Worm (Caenorhabditis elegans) whole organism, mixed stage, embryonic: ENCODE results near the gene ceh-76.

Source experiments
- M03D4.4 ChIP-seq: sonication (generic microtip); optimal IDR thresholded peaks from 2 replicates; lab custom pipeline; 2017; ENCODE audit warnings: mild to moderate bottlenecking, missing genetic modification characterization, missing compliant biosample characterization
- bed-3 ChIP-seq: fragments of 200-800 bp; sonication (Bioruptor generic); optimal IDR thresholded peaks from 3 replicates; lab custom pipeline; 2018; ENCODE audit warnings: mild to moderate bottlenecking, missing genetic modification characterization, moderate library complexity, missing compliant biosample characterization
- blmp-1 ChIP-seq: fragments of 150-350 bp; optimal IDR thresholded peaks from 2 replicates; lab custom pipeline; 2014; ENCODE audit warnings: missing biosample characterization, missing genetic modification characterization
- ceh-39 ChIP-seq: fragments of 150-350 bp; optimal IDR thresholded peaks from 2 replicates; lab custom pipeline; 2014; ENCODE audit warnings: missing biosample characterization, missing genetic modification characterization
- ceh-43 ChIP-seq: fragments of 200-800 bp; sonication (Bioruptor generic); optimal IDR thresholded peaks from 2 replicates; lab custom pipeline; 2018; ENCODE audit warnings: mild to moderate bottlenecking, missing genetic modification characterization, moderate library complexity, missing compliant biosample characterization
- ces-1 ChIP-seq: fragments of 150-350 bp; optimal IDR thresholded peaks from 2 replicates; lab custom pipeline; 2014; ENCODE audit warnings: missing biosample characterization, missing genetic modification reagents, missing genetic modification characterization
- elt-1 ChIP-seq: sonication (generic microtip); optimal IDR thresholded peaks from 2 replicates; lab custom pipeline; 2017; ENCODE audit warnings: missing genetic modification characterization, mild to moderate bottlenecking, missing compliant biosample characterization, antibody characterized with exemption, moderate library complexity, borderline replicate concordance; ENCODE audit not compliant: insufficient read depth
- elt-3 ChIP-seq: fragments of 150-350 bp; optimal IDR thresholded peaks from 2 replicates; lab custom pipeline; 2014; ENCODE audit warnings: missing biosample characterization, missing genetic modification characterization
- flh-1 ChIP-seq: fragments of 200-800 bp; sonication (Bioruptor generic); optimal IDR thresholded peaks from 2 replicates; lab custom pipeline; 2018; ENCODE audit warnings: mild to moderate bottlenecking, missing genetic modification characterization, moderate library complexity, missing compliant biosample characterization
- ham-2 ChIP-seq: fragments of 200-800 bp; sonication (Bioruptor generic); optimal IDR thresholded peaks from 2 replicates; lab custom pipeline; 2018; ENCODE audit warnings: mild to moderate bottlenecking, missing genetic modification characterization, missing compliant biosample characterization
- lin-13 ChIP-seq: fragments of 150-350 bp; optimal IDR thresholded peaks from 2 replicates; lab custom pipeline; 2014; ENCODE audit warnings: missing biosample characterization, missing genetic modification characterization
- lin-32 ChIP-seq: fragments of 200-800 bp; sonication (Bioruptor generic); optimal IDR thresholded peaks from 2 replicates; lab custom pipeline; 2018; ENCODE audit warnings: mild to moderate bottlenecking, missing genetic modification characterization, missing compliant biosample characterization
- lsy-2 ChIP-seq: fragments of 150-350 bp; optimal IDR thresholded peaks from 2 replicates; lab custom pipeline; 2014; ENCODE audit warnings: missing biosample characterization, missing genetic modification characterization
- mab-5 ChIP-seq: fragments of 150-350 bp; optimal IDR thresholded peaks from 2 replicates; lab custom pipeline; 2014; ENCODE audit warnings: missing biosample characterization, missing genetic modification characterization
- mep-1 ChIP-seq: fragments of 150-350 bp; optimal IDR thresholded peaks from 2 replicates; lab custom pipeline; 2017; ENCODE audit warnings: missing biosample characterization, missing genetic modification reagents, missing genetic modification characterization, inconsistent platforms
- mls-2 ChIP-seq: sonication (generic microtip); optimal IDR thresholded peaks from 2 replicates; lab custom pipeline; 2016; ENCODE audit warnings: mild to moderate bottlenecking, missing genetic modification characterization, moderate library complexity, missing compliant biosample characterization
- nhr-12 ChIP-seq: fragments of 150-350 bp; optimal IDR thresholded peaks from 2 replicates; lab custom pipeline; 2014; ENCODE audit warnings: missing biosample characterization, missing genetic modification characterization
- nhr-2 ChIP-seq: fragments of 150-350 bp; optimal IDR thresholded peaks from 2 replicates; lab custom pipeline; 2014; ENCODE audit warnings: missing biosample characterization, missing genetic modification characterization
- nhr-237 ChIP-seq: fragments of 150-350 bp; optimal IDR thresholded peaks from 2 replicates; lab custom pipeline; 2014; ENCODE audit warnings: missing biosample characterization, missing genetic modification characterization
- nhr-28 ChIP-seq: fragments of 150-350 bp; optimal IDR thresholded peaks from 2 replicates; lab custom pipeline; 2014; ENCODE audit warnings: missing biosample characterization, missing genetic modification characterization
- nhr-76 ChIP-seq: sonication (generic microtip); optimal IDR thresholded peaks from 2 replicates; lab custom pipeline; 2017; ENCODE audit warnings: missing biosample characterization, missing genetic modification characterization
- snpc-4 ChIP-seq: fragments of 150-350 bp; optimal IDR thresholded peaks from 2 replicates; lab custom pipeline; 2014; ENCODE audit warnings: missing biosample characterization, missing genetic modification characterization
- sptf-1 ChIP-seq: sonication (generic microtip); optimal IDR thresholded peaks from 2 replicates; lab custom pipeline; 2017; ENCODE audit warnings: mild to moderate bottlenecking, missing genetic modification characterization, moderate library complexity, missing compliant biosample characterization
- tbx-8 ChIP-seq: fragments of 200-800 bp; sonication (Bioruptor generic); optimal IDR thresholded peaks from 2 replicates; lab custom pipeline; 2018; ENCODE audit warnings: mild to moderate bottlenecking, missing genetic modification characterization, moderate library complexity, missing compliant biosample characterization
- unc-120 ChIP-seq: sonication (generic microtip); optimal IDR thresholded peaks from 2 replicates; lab custom pipeline; 2017; ENCODE audit warnings: missing genetic modification characterization, missing compliant biosample characterization; ENCODE audit not compliant: poor library complexity, severe bottlenecking
- unc-39 ChIP-seq: fragments of 150-350 bp; optimal IDR thresholded peaks from 2 replicates; lab custom pipeline; 2014; ENCODE audit warnings: missing biosample characterization, missing genetic modification characterization
- unc-62 ChIP-seq: fragments of 150-350 bp; optimal IDR thresholded peaks from 2 replicates; lab custom pipeline; 2014; ENCODE audit warnings: missing biosample characterization, missing genetic modification reagents, missing genetic modification characterization
- ztf-11 ChIP-seq: fragments of 150-350 bp; optimal IDR thresholded peaks from 2 replicates; lab custom pipeline; 2014; ENCODE audit warnings: missing biosample characterization, missing genetic modification characterization

ceh-76 gene

ce11 chrV:7994570-7994969 lies at the start of gene ceh-76:
Gene ceh-76, minus strand, starts transcription at chrV:7994670.
- TF ChIP-seq nhr-2 (tag; lab: Kevin White, UChicago) (no peak), unc-120 (tag; lab: Kevin White, UChicago) (no peak), nhr-237 (tag; lab: Kevin White, UChicago) (no peak), ces-1 (GFP tag; lab: Kevin White, UChicago) (no peak), M03D4.4 (no peak)

- TF ChIP-seq elt-1 (tag; lab: Kevin White, UChicago) (peak; percentile 38), ceh-43 (GFP tag; lab: Kevin White, UChicago) (no peak), lin-32 (GFP tag; lab: Kevin White, UChicago) (no peak)
These were observed 49.2 kb upstream of the ceh-76 start for ce11 chrV:8043664-8044063.

- TF ChIP-seq elt-1 (tag; lab: Kevin White, UChicago) (no peak), ztf-11 (no peak), ceh-39 (tag; lab: Kevin White, UChicago) (no peak), ham-2 (GFP tag; lab: Kevin White, UChicago) (no peak)
These were observed 46.9 kb upstream of the ceh-76 start for ce11 chrV:8041336-8041868.

DNA sequence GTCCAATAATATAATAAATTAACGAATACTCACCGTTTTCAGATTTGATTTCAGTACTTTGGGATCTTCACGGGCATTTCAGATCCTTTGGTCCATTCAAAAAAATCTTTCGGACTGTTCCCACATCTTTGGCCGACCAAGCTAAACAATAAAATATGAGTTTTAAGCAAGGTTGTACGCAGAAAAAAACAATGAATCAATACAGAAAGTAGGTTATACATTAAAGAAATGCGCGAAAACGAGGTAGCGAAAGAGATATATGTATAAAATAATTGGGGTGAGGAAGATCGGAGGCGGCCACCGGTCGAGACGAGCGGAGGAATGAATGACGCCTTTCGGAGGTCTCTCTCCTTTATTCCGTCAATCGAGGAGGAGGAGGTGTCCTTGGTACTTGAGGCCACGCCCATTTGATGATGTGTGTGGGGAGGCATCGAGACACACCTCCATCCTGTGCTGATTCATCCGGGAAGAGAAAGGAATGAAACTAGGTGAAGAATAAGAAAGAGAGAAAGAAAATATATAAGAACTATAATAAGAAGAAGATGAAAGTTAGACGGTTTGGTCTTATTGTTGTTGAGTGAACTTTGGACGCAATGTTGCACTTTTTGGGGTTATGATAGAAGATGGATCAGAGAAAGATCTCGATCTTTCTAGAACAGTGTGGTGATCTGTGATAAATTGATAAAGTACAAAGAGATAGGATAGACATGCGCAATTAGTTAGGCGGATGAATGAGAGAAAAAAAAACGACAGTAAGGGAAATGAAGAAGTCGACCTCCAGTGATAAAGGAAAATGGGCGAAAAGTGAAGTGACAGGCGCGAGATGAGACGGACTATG lies 46.0 kb upstream of the ceh-76 start:
- TF ChIP-seq mls-2 (tag; lab: Kevin White, UChicago), result no peak
- TF ChIP-seq nhr-12, result no peak
- no peak for TF ChIP-seq nhr-76 (tag; lab: Kevin White, UChicago)
- peak; percentile 52 for TF ChIP-seq elt-3
- TF ChIP-seq snpc-4, result no peak
- TF ChIP-seq lsy-2 (tag; lab: Kevin White, UChicago), result no peak
- TF ChIP-seq blmp-1 (tag; lab: Kevin White, UChicago), result peak; percentile 70
- TF ChIP-seq nhr-2 (tag; lab: Kevin White, UChicago), result no peak
- TF ChIP-seq lin-13 (tag; lab: Kevin White, UChicago), result no peak
- peak; percentile 38 for TF ChIP-seq tbx-8 (GFP tag; lab: Kevin White, UChicago)
- peak; percentile 43 for TF ChIP-seq unc-62
- no peak for TF ChIP-seq sptf-1 (tag; lab: Kevin White, UChicago)
- no peak for TF ChIP-seq lin-32 (GFP tag; lab: Kevin White, UChicago)

ce11 chrV:8039606-8040005 lies 45.1 kb upstream of the ceh-76 start:
- TF ChIP-seq mls-2 (tag; lab: Kevin White, UChicago) (no peak), lin-13 (tag; lab: Kevin White, UChicago) (no peak), lsy-2 (tag; lab: Kevin White, UChicago) (no peak), nhr-28 (tag; lab: Kevin White, UChicago) (no peak), sptf-1 (tag; lab: Kevin White, UChicago) (no peak), nhr-76 (tag; lab: Kevin White, UChicago) (no peak), elt-1 (tag; lab: Kevin White, UChicago) (no peak), mep-1 (no peak), ces-1 (GFP tag; lab: Kevin White, UChicago) (no peak), bed-3 (GFP tag; lab: Kevin White, UChicago) (no peak), nhr-2 (tag; lab: Kevin White, UChicago) (no peak), nhr-237 (tag; lab: Kevin White, UChicago) (no peak), M03D4.4 (no peak), ham-2 (GFP tag; lab: Kevin White, UChicago) (no peak), mab-5 (tag; lab: Kevin White, UChicago) (no peak), snpc-4 (no peak), flh-1 (GFP tag; lab: Kevin White, UChicago) (no peak), tbx-8 (GFP tag; lab: Kevin White, UChicago) (no peak), unc-39 (tag; lab: Kevin White, UChicago) (no peak), unc-120 (tag; lab: Kevin White, UChicago) (no peak)
